Worm (Caenorhabditis elegans): Measurements from ENCODE around the gene abf-6.

- TF ChIP-seq elt-3 (tag; optimal IDR thresholded peaks at IDR 0.05), result no peak
- no peak for TF ChIP-seq nhr-11 (tag; optimal IDR thresholded peaks at IDR 0.05)
- TF ChIP-seq pha-4 (tag; optimal IDR thresholded peaks at IDR 0.05), result peak; percentile 14
- no peak for TF ChIP-seq ztf-4 (tag; optimal IDR thresholded peaks at IDR 0.05)
- no peak for TF ChIP-seq nhr-77 (tag; optimal IDR thresholded peaks at IDR 0.05)
- no peak for TF ChIP-seq lin-15B (tag; optimal IDR thresholded peaks at IDR 0.05)
- TF ChIP-seq fos-1 (tag; optimal IDR thresholded peaks at IDR 0.05), result no peak
- TF ChIP-seq jun-1 (tag; optimal IDR thresholded peaks at IDR 0.05), result no peak
Observed at ce11 chrX:12759010-12759409, 34.9 kb upstream of the abf-6 start.
